Fruit fly (Drosophila melanogaster) whole organism, prepupa: ENCODE results near the gene Phae2.

Experiments
- Blimp-1 ChIP-seq: fragments of 200-800 bp; sonication (Bioruptor generic); optimal IDR thresholded peaks from 3 replicates; lab custom pipeline; 2017; ENCODE audit warnings: missing biosample characterization, missing genetic modification characterization, mild to moderate bottlenecking, moderate library complexity, missing genetic modification reagents
- CG10631 ChIP-seq: fragments of 200-800 bp; sonication (Bioruptor generic); optimal IDR thresholded peaks from 2 replicates; lab custom pipeline; 2016; ENCODE audit warnings: missing biosample characterization, missing genetic modification characterization
- CG11294 ChIP-seq: fragments of 200-800 bp; sonication (Bioruptor generic); IDR thresholded peaks from 2 replicates; pipeline ENCODE4 v1.3.6; 2022; ENCODE audit warnings: missing biosample characterization, missing genetic modification characterization
- CG11762 ChIP-seq: fragments of 200-800 bp; sonication (Bioruptor generic); optimal IDR thresholded peaks from 3 replicates; lab custom pipeline; 2016; ENCODE audit warnings: missing biosample characterization, missing genetic modification characterization; ENCODE audit not compliant: insufficient read depth
- CG15336 ChIP-seq: fragments of 200-800 bp; sonication (Bioruptor generic); IDR thresholded peaks from 2 replicates; pipeline ENCODE4 v1.3.6; 2022; ENCODE audit warnings: missing biosample characterization, missing genetic modification characterization
- CG16779 ChIP-seq: fragments of 200-800 bp; sonication (Bioruptor generic); optimal IDR thresholded peaks from 3 replicates; lab custom pipeline; 2017; ENCODE audit warnings: missing biosample characterization, mild to moderate bottlenecking, missing genetic modification characterization
- CG31627 ChIP-seq: fragments of 200-800 bp; sonication (Bioruptor generic); optimal IDR thresholded peaks from 3 replicates; lab custom pipeline; 2016; ENCODE audit warnings: missing biosample characterization, missing genetic modification characterization
- CG32006 ChIP-seq: fragments of 200-800 bp; sonication (Bioruptor generic); optimal IDR thresholded peaks from 3 replicates; lab custom pipeline; 2017; ENCODE audit warnings: missing biosample characterization, mild to moderate bottlenecking, missing genetic modification characterization
- CG34406 ChIP-seq: fragments of 200-800 bp; sonication (Bioruptor generic); optimal IDR thresholded peaks from 3 replicates; lab custom pipeline; 2016; ENCODE audit warnings: missing biosample characterization, missing genetic modification characterization
- CG3919 ChIP-seq: fragments of 200-800 bp; sonication (Bioruptor generic); optimal IDR thresholded peaks from 3 replicates; lab custom pipeline; 2016; ENCODE audit warnings: missing biosample characterization, missing genetic modification characterization
- CG4318 ChIP-seq: fragments of 200-800 bp; sonication (Bioruptor generic); optimal IDR thresholded peaks from 3 replicates; lab custom pipeline; 2017; ENCODE audit warnings: missing biosample characterization, mild to moderate bottlenecking, missing genetic modification characterization
- CG6163 ChIP-seq: fragments of 200-800 bp; sonication (Bioruptor generic); IDR thresholded peaks from 3 replicates; pipeline ENCODE4 v1.3.6; 2022; ENCODE audit warnings: missing biosample characterization, missing genetic modification characterization
- CG6792 ChIP-seq: fragments of 200-800 bp; sonication (Bioruptor generic); optimal IDR thresholded peaks from 3 replicates; lab custom pipeline; 2016; ENCODE audit warnings: missing biosample characterization, missing genetic modification characterization
- CG6808 ChIP-seq: fragments of 200-800 bp; sonication (Bioruptor generic); optimal IDR thresholded peaks from 3 replicates; lab custom pipeline; 2017; ENCODE audit warnings: missing biosample characterization, missing genetic modification characterization, mild to moderate bottlenecking, moderate library complexity, missing genetic modification reagents
- CG7368 ChIP-seq: fragments of 200-800 bp; sonication (Bioruptor generic); optimal IDR thresholded peaks from 3 replicates; lab custom pipeline; 2016; ENCODE audit warnings: missing biosample characterization, missing genetic modification characterization
- CG8119 ChIP-seq: fragments of 200-800 bp; sonication (Bioruptor generic); IDR thresholded peaks from 3 replicates; pipeline ENCODE4 v1.3.6; 2022; ENCODE audit warnings: missing biosample characterization, missing genetic modification characterization
- CG8632 ChIP-seq: fragments of 200-800 bp; sonication (Bioruptor generic); optimal IDR thresholded peaks from 3 replicates; lab custom pipeline; 2016; ENCODE audit warnings: missing biosample characterization, missing genetic modification characterization
- CG9139 ChIP-seq: fragments of 200-800 bp; sonication (Bioruptor generic); optimal IDR thresholded peaks from 3 replicates; lab custom pipeline; 2017; ENCODE audit warnings: missing biosample characterization, mild to moderate bottlenecking, missing genetic modification characterization
- Eip75B ChIP-seq: fragments of 200-800 bp; sonication (Bioruptor generic); optimal IDR thresholded peaks from 3 replicates; lab custom pipeline; 2016; ENCODE audit warnings: missing biosample characterization, missing genetic modification characterization
- Eip78C ChIP-seq: fragments of 200-800 bp; sonication (Bioruptor generic); peaks from one replicate; lab custom pipeline; 2016; ENCODE audit warnings: missing biosample characterization, missing genetic modification characterization
- Ets21C ChIP-seq: fragments of 200-800 bp; sonication (Bioruptor generic); optimal IDR thresholded peaks from 3 replicates; lab custom pipeline; 2016; ENCODE audit warnings: missing biosample characterization, missing genetic modification characterization
- Ets96B ChIP-seq: fragments of 200-800 bp; optimal IDR thresholded peaks from 2 replicates; lab custom pipeline; 2019; ENCODE audit warnings: missing biosample characterization, mild to moderate bottlenecking, missing genetic modification characterization, moderate library complexity
- Gug ChIP-seq: fragments of 200-800 bp; sonication (Bioruptor generic); IDR thresholded peaks from 2 replicates; pipeline ENCODE4 v1.3.6; 2022; ENCODE audit warnings: missing biosample characterization, missing genetic modification characterization
- Hr38 ChIP-seq: sonication (Bioruptor generic); optimal IDR thresholded peaks from 2 replicates; lab custom pipeline; 2016; ENCODE audit warnings: missing biosample characterization, missing genetic modification characterization
- Hr39 ChIP-seq: fragments of 200-800 bp; sonication (Bioruptor generic); optimal IDR thresholded peaks from 2 replicates; lab custom pipeline; 2016; ENCODE audit warnings: missing biosample characterization, missing genetic modification characterization
- Hr4 ChIP-seq: fragments of 200-800 bp; sonication (Bioruptor generic); optimal IDR thresholded peaks from 3 replicates; lab custom pipeline; 2016; ENCODE audit warnings: missing biosample characterization, missing genetic modification characterization
- Lpt ChIP-seq: fragments of 200-800 bp; sonication (Bioruptor generic); optimal IDR thresholded peaks from 3 replicates; lab custom pipeline; 2016; ENCODE audit warnings: missing biosample characterization, missing genetic modification characterization
- Met ChIP-seq: fragments of 200-800 bp; sonication (Bioruptor generic); optimal IDR thresholded peaks from 3 replicates; lab custom pipeline; 2016; ENCODE audit warnings: missing biosample characterization, missing genetic modification characterization
- OdsH ChIP-seq: fragments of 200-800 bp; sonication (Bioruptor generic); optimal IDR thresholded peaks from 3 replicates; lab custom pipeline; 2016; ENCODE audit warnings: missing biosample characterization, missing genetic modification characterization
- Smox ChIP-seq: fragments of 200-800 bp; sonication (Bioruptor generic); optimal IDR thresholded peaks from 3 replicates; lab custom pipeline; 2016; ENCODE audit warnings: missing biosample characterization, missing genetic modification characterization
- Sox102F ChIP-seq: fragments of 200-800 bp; sonication (Bioruptor generic); optimal IDR thresholded peaks from 2 replicates; lab custom pipeline; 2016; ENCODE audit warnings: missing biosample characterization, mild to moderate bottlenecking, missing genetic modification characterization
- Sox15 ChIP-seq: fragments of 200-800 bp; sonication (Bioruptor generic); optimal IDR thresholded peaks from 3 replicates; lab custom pipeline; 2016; ENCODE audit warnings: missing biosample characterization, missing genetic modification characterization
- achi ChIP-seq: fragments of 200-800 bp; sonication (Bioruptor generic); optimal IDR thresholded peaks from 3 replicates; lab custom pipeline; 2016; ENCODE audit warnings: missing biosample characterization, missing genetic modification characterization
- dac ChIP-seq: fragments of 200-800 bp; sonication (Bioruptor generic); optimal IDR thresholded peaks from 2 replicates; lab custom pipeline; 2017; ENCODE audit warnings: missing biosample characterization, mild to moderate bottlenecking, missing genetic modification characterization
- dsx ChIP-seq: fragments of 200-800 bp; optimal IDR thresholded peaks from 3 replicates; lab custom pipeline; 2019; ENCODE audit warnings: missing biosample characterization, mild to moderate bottlenecking, missing genetic modification characterization, moderate library complexity; ENCODE audit not compliant: poor library complexity, severe bottlenecking
- eg ChIP-seq: fragments of 200-800 bp; sonication (Bioruptor generic); IDR thresholded peaks from 3 replicates; pipeline ENCODE4 v1.3.6; 2022; ENCODE audit warnings: missing biosample characterization, missing genetic modification characterization
- esn ChIP-seq: fragments of 200-800 bp; sonication (Bioruptor generic); optimal IDR thresholded peaks from 2 replicates; lab custom pipeline; 2016; ENCODE audit warnings: missing biosample characterization, mild to moderate bottlenecking, missing genetic modification characterization, moderate library complexity
- fd85E ChIP-seq: fragments of 200-800 bp; sonication (Bioruptor generic); optimal IDR thresholded peaks from 3 replicates; lab custom pipeline; 2016; ENCODE audit warnings: missing biosample characterization, missing genetic modification characterization
- fkh ChIP-seq: fragments of 200-800 bp; sonication (Bioruptor generic); optimal IDR thresholded peaks from 3 replicates; lab custom pipeline; 2017; ENCODE audit warnings: missing biosample characterization, mild to moderate bottlenecking, missing genetic modification characterization, moderate library complexity
- lz ChIP-seq: fragments of 200-800 bp; sonication (Bioruptor generic); optimal IDR thresholded peaks from 3 replicates; lab custom pipeline; 2016; ENCODE audit warnings: missing biosample characterization, missing genetic modification characterization
- net ChIP-seq: fragments of 200-800 bp; sonication (Bioruptor generic); optimal IDR thresholded peaks from 3 replicates; lab custom pipeline; 2016; ENCODE audit warnings: missing biosample characterization, missing genetic modification characterization
- pdm3 ChIP-seq: fragments of 200-800 bp; sonication (Bioruptor generic); optimal IDR thresholded peaks from 3 replicates; lab custom pipeline; 2016; ENCODE audit warnings: missing biosample characterization, missing genetic modification characterization
- ss ChIP-seq, 2 experiments: fragments of 200-800 bp; sonication (Bioruptor generic); optimal IDR thresholded peaks; 2 replicates in 1 of 2; 3 replicates in 1 of 2; lab custom pipeline; 2017 to 2018; ENCODE audit warnings: mild to moderate bottlenecking in 2 of 2, missing biosample characterization in 2 of 2, missing genetic modification characterization in 2 of 2, moderate library complexity in 1 of 2
- svp ChIP-seq: fragments of 200-800 bp; sonication (Bioruptor generic); peaks from one replicate; lab custom pipeline; 2016; ENCODE audit warnings: missing biosample characterization, missing genetic modification characterization
- topi ChIP-seq: fragments of 200-800 bp; sonication (Bioruptor generic); optimal IDR thresholded peaks from 3 replicates; lab custom pipeline; 2016; ENCODE audit warnings: missing biosample characterization, missing genetic modification characterization

Phae2 gene

dm6 chr2L:12075850-12076249 is 35.1 kb upstream of the Phae2 start, which contains the start of gene CG14947:
TSS of gene CG14947 (plus strand) at chr2L:12076100.
- TF ChIP-seq Eip78C (GFP tag; lab: Kevin White, UChicago), result peak; percentile 75
- TF ChIP-seq OdsH (GFP tag; lab: Kevin White, UChicago), result peak; percentile 36
- TF ChIP-seq Ets21C (GFP tag; lab: Kevin White, UChicago), result no peak
- peak; percentile 26 for TF ChIP-seq esn
- TF ChIP-seq CG31627 (GFP tag; lab: Kevin White, UChicago), result peak; percentile 16
- no peak for TF ChIP-seq Sox15 (GFP tag; lab: Kevin White, UChicago)
- peak; percentile 15 for TF ChIP-seq achi (GFP tag; lab: Kevin White, UChicago)
- TF ChIP-seq CG3919 (GFP tag; lab: Kevin White, UChicago), result peak; percentile 2
- peak; percentile 10 for TF ChIP-seq CG6792
- peak; percentile 47 for TF ChIP-seq Hr4 (GFP tag; lab: Kevin White, UChicago)
- peak; percentile 20 for TF ChIP-seq CG9139 (GFP tag; lab: Kevin White, UChicago)
- TF ChIP-seq Hr39 (GFP tag; lab: Kevin White, UChicago), result peak; percentile 22
- TF ChIP-seq CG15336, result peak; percentile 51
- 0 out of 3 replicates have a peak, but pooled peaks have one; percentile 37 for TF ChIP-seq CG8119 (GFP tag; lab: Robert Waterston, UW)
- no peak for TF ChIP-seq CG16779 (tag; lab: Kevin White, UChicago)
- TF ChIP-seq CG34406, result peak; percentile 4
- no peak for TF ChIP-seq svp (GFP tag; lab: Kevin White, UChicago)
- no peak for TF ChIP-seq fd85E (GFP tag; lab: Kevin White, UChicago)
- no peak for TF ChIP-seq Lpt
- peak; percentile 20 for TF ChIP-seq CG8632 (GFP tag; lab: Kevin White, UChicago)
- TF ChIP-seq net (GFP tag; lab: Kevin White, UChicago), result peak; percentile 10
- no peak for TF ChIP-seq dac (GFP tag; lab: Kevin White, UChicago)
- no peak for TF ChIP-seq CG11762
- no peak for TF ChIP-seq CG11294 (GFP tag; lab: Robert Waterston, UW)
- TF ChIP-seq eg (GFP tag; lab: Robert Waterston, UW), result 0 out of 3 replicates have a peak, but pooled peaks have one; percentile 29
- TF ChIP-seq dsx, result no peak
- peak; percentile 41 for TF ChIP-seq pdm3 (GFP tag; lab: Kevin White, UChicago)
- peak; percentile 20 for TF ChIP-seq Sox102F (GFP tag; lab: Kevin White, UChicago)
- TF ChIP-seq Smox (GFP tag; lab: Kevin White, UChicago), result peak; percentile 15
- TF ChIP-seq Ets96B (tag; lab: Kevin White, UChicago), result no peak
- TF ChIP-seq fkh (GFP tag; lab: Kevin White, UChicago), result no peak
- TF ChIP-seq ss (GFP tag; optimal IDR thresholded peaks at IDR 0.05; lab: Kevin White, UChicago), result peak; percentile 21 to 39
- peak; percentile 23 for TF ChIP-seq CG6808
- TF ChIP-seq CG32006 (GFP tag; lab: Kevin White, UChicago), result peak; percentile 37
- TF ChIP-seq Blimp-1, result no peak
- TF ChIP-seq CG10631 (GFP tag; lab: Kevin White, UChicago), result no peak
- no peak for TF ChIP-seq CG7368
- TF ChIP-seq Met, result peak; percentile 17
- no peak for TF ChIP-seq Gug (GFP tag; lab: Robert Waterston, UW)
- peak; percentile 34 for TF ChIP-seq Eip75B (GFP tag; lab: Kevin White, UChicago)
- TF ChIP-seq CG4318 (GFP tag; lab: Kevin White, UChicago), result no peak
- peak; percentile 0 for TF ChIP-seq topi (GFP tag; lab: Kevin White, UChicago)
- peak; percentile 5 for TF ChIP-seq lz (GFP tag; lab: Kevin White, UChicago)
- TF ChIP-seq Hr38, result no peak
- TF ChIP-seq CG6163 (GFP tag; lab: Robert Waterston, UW), result no peak; the same call in 2 of the 3 replicates
